Fruit fly (Drosophila melanogaster) whole organism, embryonic: Measurements from ENCODE around the gene Mtp.

Source experiments
- CG10209 ChIP-seq: fragments of 200-800 bp; sonication (Bioruptor generic); optimal IDR thresholded peaks from 3 replicates; lab custom pipeline; 2017; ENCODE audit warnings: missing biosample characterization, mild to moderate bottlenecking, missing genetic modification characterization, missing genetic modification reagents
- CG10274 ChIP-seq: fragments of 200-800 bp; sonication (Bioruptor generic); optimal IDR thresholded peaks from 3 replicates; lab custom pipeline; 2017; ENCODE audit warnings: missing biosample characterization, mild to moderate bottlenecking, missing genetic modification characterization
- CG11247 ChIP-seq: fragments of 200-800 bp; sonication (Bioruptor generic); IDR thresholded peaks from 2 replicates; pipeline ENCODE4 v1.3.6; 2022; ENCODE audit warnings: missing biosample characterization, missing genetic modification characterization
- CG12236 ChIP-seq: fragments of 200-800 bp; sonication (Bioruptor generic); optimal IDR thresholded peaks from 2 replicates; lab custom pipeline; 2016; ENCODE audit warnings: missing biosample characterization, missing genetic modification characterization
- CG1529 ChIP-seq: fragments of 200-800 bp; sonication (Bioruptor generic); optimal IDR thresholded peaks from 3 replicates; lab custom pipeline; 2018; ENCODE audit warnings: missing biosample characterization, missing genetic modification characterization
- CG17328 ChIP-seq: fragments of 200-800 bp; sonication (Bioruptor generic); IDR thresholded peaks from 2 replicates; pipeline ENCODE4 v1.3.6; 2022; ENCODE audit warnings: missing biosample characterization, missing genetic modification characterization
- CG17361 ChIP-seq: fragments of 200-800 bp; sonication (Bioruptor generic); IDR thresholded peaks from 3 replicates; pipeline ENCODE4 v1.3.6; 2022; ENCODE audit warnings: missing biosample characterization, missing genetic modification characterization
- CG18262 ChIP-seq: fragments of 200-800 bp; optimal IDR thresholded peaks from 3 replicates; lab custom pipeline; 2019; ENCODE audit warnings: missing biosample characterization, mild to moderate bottlenecking, missing genetic modification characterization, moderate library complexity
- CG18599 ChIP-seq: fragments of 200-800 bp; sonication (Bioruptor generic); optimal IDR thresholded peaks from 3 replicates; lab custom pipeline; 2017; ENCODE audit warnings: missing biosample characterization, missing genetic modification characterization, mild to moderate bottlenecking, moderate library complexity, missing genetic modification reagents
- CG42726 ChIP-seq: fragments of 200-800 bp; sonication (Bioruptor generic); IDR thresholded peaks from 2 replicates; pipeline ENCODE4 v1.3.6; 2022; ENCODE audit warnings: missing biosample characterization, missing genetic modification characterization; ENCODE audit not compliant: partially characterized antibody
- CG4282 ChIP-seq: fragments of 200-800 bp; sonication (Bioruptor generic); optimal IDR thresholded peaks from 2 replicates; lab custom pipeline; 2016; ENCODE audit warnings: missing biosample characterization, missing genetic modification characterization
- CG6854 ChIP-seq: fragments of 200-800 bp; sonication (Bioruptor generic); optimal IDR thresholded peaks from 3 replicates; lab custom pipeline; 2017; ENCODE audit warnings: missing biosample characterization, mild to moderate bottlenecking, missing genetic modification characterization
- CG7745 ChIP-seq: fragments of 200-800 bp; sonication (Bioruptor generic); optimal IDR thresholded peaks from 2 replicates; lab custom pipeline; 2018; ENCODE audit warnings: missing biosample characterization, mild to moderate bottlenecking, missing genetic modification characterization, moderate library complexity
- CG7839 ChIP-seq: fragments of 200-800 bp; sonication (Bioruptor generic); optimal IDR thresholded peaks from 3 replicates; lab custom pipeline; 2018; ENCODE audit warnings: missing biosample characterization, mild to moderate bottlenecking, missing genetic modification characterization, moderate library complexity
- CG9437 ChIP-seq: fragments of 200-800 bp; sonication (Bioruptor generic); optimal IDR thresholded peaks from 2 replicates; lab custom pipeline; 2018; ENCODE audit warnings: missing biosample characterization, mild to moderate bottlenecking, missing genetic modification characterization
- CG9932 ChIP-seq: fragments of 200-800 bp; sonication (Bioruptor generic); IDR thresholded peaks from 2 replicates; pipeline ENCODE4 v1.3.6; 2022; ENCODE audit warnings: missing biosample characterization, missing genetic modification characterization
- D19A ChIP-seq: fragments of 200-800 bp; optimal IDR thresholded peaks from 3 replicates; lab custom pipeline; 2019; ENCODE audit warnings: missing biosample characterization, mild to moderate bottlenecking, missing genetic modification characterization, moderate library complexity
- Dref ChIP-seq: fragments of 200-800 bp; sonication (Bioruptor generic); IDR thresholded peaks from 2 replicates; pipeline ENCODE4 v1.3.6; 2022; ENCODE audit warnings: missing biosample characterization, missing genetic modification characterization
- Drgx ChIP-seq: fragments of 200-800 bp; sonication (Bioruptor generic); IDR thresholded peaks from 2 replicates; pipeline ENCODE4 v1.3.6; 2022; ENCODE audit warnings: missing biosample characterization, missing genetic modification characterization
- Ets97D ChIP-seq: fragments of 200-800 bp; sonication (Bioruptor generic); optimal IDR thresholded peaks from 3 replicates; lab custom pipeline; 2016; ENCODE audit warnings: missing biosample characterization, missing genetic modification characterization
- HLH3B ChIP-seq: fragments of 200-800 bp; sonication (Bioruptor generic); IDR thresholded peaks from 2 replicates; pipeline ENCODE4 v1.3.6; 2022; ENCODE audit warnings: missing biosample characterization, missing genetic modification characterization
- HmgD ChIP-seq: fragments of 200-800 bp; sonication (Bioruptor generic); optimal IDR thresholded peaks from 3 replicates; lab custom pipeline; 2016; ENCODE audit warnings: missing biosample characterization, missing genetic modification characterization
- Hr78 ChIP-seq, 2 experiments: fragments of 200-800 bp in 1 of 2; fragments of >200 bp in 1 of 2; sonication (Bioruptor generic) in 1 of 2; optimal IDR thresholded peaks; 2 replicates each; lab custom pipeline; 2017 to 2019; ENCODE audit warnings: missing biosample characterization in 2 of 2, missing genetic modification characterization in 2 of 2, mild to moderate bottlenecking in 1 of 2, moderate library complexity in 1 of 2
- NC2β ChIP-seq: fragments of 200-800 bp; sonication (Bioruptor generic); optimal IDR thresholded peaks from 2 replicates; lab custom pipeline; 2016; ENCODE audit warnings: missing biosample characterization, missing genetic modification characterization
- Nf-YA ChIP-seq: fragments of 200-800 bp; sonication (Bioruptor generic); IDR thresholded peaks from 2 replicates; pipeline ENCODE4 v1.3.6; 2022; ENCODE audit warnings: missing biosample characterization, missing genetic modification characterization
- Nf-YC ChIP-seq: fragments of 200-800 bp; optimal IDR thresholded peaks from 3 replicates; lab custom pipeline; 2019; ENCODE audit warnings: missing biosample characterization, mild to moderate bottlenecking, missing genetic modification characterization, moderate library complexity
- Optix ChIP-seq: fragments of 200-800 bp; sonication (Bioruptor generic); IDR thresholded peaks from 3 replicates; pipeline ENCODE4 v1.3.6; 2022; ENCODE audit warnings: missing biosample characterization, missing genetic modification characterization
- Pdp1 ChIP-seq, 2 experiments: fragments of 200-800 bp; sonication (Bioruptor generic); optimal IDR thresholded peaks; 3 replicates each; lab custom pipeline; 2016; ENCODE audit warnings: missing biosample characterization in 2 of 2, missing genetic modification characterization in 2 of 2, mild to moderate bottlenecking in 1 of 2, moderate library complexity in 1 of 2
- Side ChIP-seq: fragments of 200-800 bp; sonication (Bioruptor generic); optimal IDR thresholded peaks from 2 replicates; lab custom pipeline; 2016; ENCODE audit warnings: missing biosample characterization, missing genetic modification characterization
- Trl ChIP-seq, 3 experiments: fragments of >200 bp in 2 of 3; fragments of 200-800 bp in 1 of 3; sonication (Bioruptor generic) in 1 of 3; optimal IDR thresholded peaks; 2 replicates in 1 of 3; 3 replicates in 2 of 3; lab custom pipeline; 2016 to 2017; ENCODE audit warnings: missing biosample characterization in 1 of 3, missing genetic modification characterization in 1 of 3
- ab ChIP-seq: fragments of 200-800 bp; sonication (Bioruptor generic); optimal IDR thresholded peaks from 2 replicates; lab custom pipeline; 2016; ENCODE audit warnings: missing biosample characterization, missing genetic modification characterization
- btn ChIP-seq: fragments of 200-800 bp; sonication (Bioruptor generic); optimal IDR thresholded peaks from 2 replicates; lab custom pipeline; 2016; ENCODE audit warnings: missing biosample characterization, missing genetic modification characterization
- chm ChIP-seq: fragments of 200-800 bp; sonication (Bioruptor generic); IDR thresholded peaks from 2 replicates; pipeline ENCODE4 v1.3.6; 2022; ENCODE audit warnings: missing biosample characterization, missing genetic modification characterization
- crc ChIP-seq: fragments of 200-800 bp; sonication (Bioruptor generic); optimal IDR thresholded peaks from 2 replicates; lab custom pipeline; 2016; ENCODE audit warnings: missing biosample characterization, missing genetic modification characterization
- danr ChIP-seq: fragments of 200-800 bp; sonication (Bioruptor generic); IDR thresholded peaks from 2 replicates; pipeline ENCODE4 v1.3.6; 2022; ENCODE audit warnings: missing biosample characterization, missing genetic modification characterization
- disco-r ChIP-seq: fragments of 200-800 bp; sonication (Bioruptor generic); optimal IDR thresholded peaks from 2 replicates; lab custom pipeline; 2016; ENCODE audit warnings: missing biosample characterization, missing genetic modification characterization
- fd64A ChIP-seq: fragments of 200-800 bp; sonication (Bioruptor generic); optimal IDR thresholded peaks from 3 replicates; lab custom pipeline; 2018; ENCODE audit warnings: missing biosample characterization, mild to moderate bottlenecking, missing genetic modification characterization
- fd96Cb ChIP-seq: fragments of 200-800 bp; sonication (Bioruptor generic); optimal IDR thresholded peaks from 2 replicates; lab custom pipeline; 2018; ENCODE audit warnings: missing biosample characterization, mild to moderate bottlenecking, missing genetic modification characterization, moderate library complexity
- lmd ChIP-seq: fragments of 200-800 bp; sonication (Bioruptor generic); IDR thresholded peaks from 2 replicates; pipeline ENCODE4 v1.3.6; 2022; ENCODE audit warnings: missing biosample characterization, missing genetic modification characterization
- luna ChIP-seq: fragments of 200-800 bp; sonication (Bioruptor generic); optimal IDR thresholded peaks from 2 replicates; lab custom pipeline; 2016; ENCODE audit warnings: missing biosample characterization, missing genetic modification characterization
- mam ChIP-seq: fragments of 200-800 bp; sonication (Bioruptor generic); optimal IDR thresholded peaks from 3 replicates; lab custom pipeline; 2016; ENCODE audit warnings: missing biosample characterization, missing genetic modification characterization
- mld ChIP-seq: fragments of 200-800 bp; sonication (Bioruptor generic); IDR thresholded peaks from 3 replicates; pipeline ENCODE4 v1.3.6; 2022; ENCODE audit warnings: missing biosample characterization, missing genetic modification characterization; ENCODE audit not compliant: partially characterized antibody
- org-1 ChIP-seq: fragments of 200-800 bp; sonication (Bioruptor generic); optimal IDR thresholded peaks from 2 replicates; lab custom pipeline; 2017; ENCODE audit warnings: missing biosample characterization, missing genetic modification characterization
- phol ChIP-seq: fragments of 200-800 bp; sonication (Bioruptor generic); optimal IDR thresholded peaks from 3 replicates; lab custom pipeline; 2018; ENCODE audit warnings: missing biosample characterization, mild to moderate bottlenecking, missing genetic modification characterization, moderate library complexity
- rib ChIP-seq: fragments of 200-800 bp; sonication (Bioruptor generic); IDR thresholded peaks from 2 replicates; pipeline ENCODE4 v1.3.6; 2022; ENCODE audit warnings: missing biosample characterization, missing genetic modification characterization
- run ChIP-seq: fragments of 200-800 bp; sonication (Bioruptor generic); optimal IDR thresholded peaks from 3 replicates; lab custom pipeline; 2018; ENCODE audit warnings: missing biosample characterization, mild to moderate bottlenecking, missing genetic modification characterization
- slbo ChIP-seq: fragments of 200-800 bp; sonication (Bioruptor generic); IDR thresholded peaks from 2 replicates; pipeline ENCODE4 v1.3.6; 2022; ENCODE audit warnings: missing biosample characterization, missing genetic modification characterization
- so ChIP-seq: fragments of 200-800 bp; sonication (Bioruptor generic); IDR thresholded peaks from 3 replicates; pipeline ENCODE4 v1.3.6; 2022; ENCODE audit warnings: missing biosample characterization, missing genetic modification characterization
- tin ChIP-seq: fragments of 200-800 bp; sonication (Bioruptor generic); optimal IDR thresholded peaks from 3 replicates; lab custom pipeline; 2016; ENCODE audit warnings: missing biosample characterization, missing genetic modification characterization
- z ChIP-seq: fragments of 200-800 bp; sonication (Bioruptor generic); IDR thresholded peaks from 3 replicates; pipeline ENCODE4 v1.3.6; 2022; ENCODE audit warnings: missing biosample characterization, missing genetic modification characterization

The Mtp gene

dm6 chr2L:20918056-20918674 is 4.5 kb downstream of the Mtp start (continued):
- TF ChIP-seq Side (GFP tag; lab: Kevin White, UChicago) = peak; percentile 83
- peak; percentile 81 for TF ChIP-seq CG7839 (tag; lab: Kevin White, UChicago)
- TF ChIP-seq CG42726 (GFP tag; lab: Robert Waterston, UW) = no peak
- TF ChIP-seq Ets97D (GFP tag; lab: Kevin White, UChicago) = peak; percentile 28
- peak; percentile 77 for TF ChIP-seq run (tag; lab: Kevin White, UChicago)
- no peak for TF ChIP-seq fd96Cb (tag; lab: Kevin White, UChicago)
- TF ChIP-seq CG17361 = no peak
- TF ChIP-seq CG17328 (GFP tag; lab: Robert Waterston, UW) = peak; percentile 83
- no peak for TF ChIP-seq CG10274 (GFP tag; lab: Kevin White, UChicago)
- TF ChIP-seq chm = peak; percentile 91
- peak; percentile 67 to 69 for TF ChIP-seq Pdp1 (GFP tag; optimal IDR thresholded peaks at IDR 0.05; lab: Kevin White, UChicago)
- TF ChIP-seq HLH3B (GFP tag; lab: Robert Waterston, UW) = peak; percentile 71
- TF ChIP-seq crc (GFP tag; lab: Kevin White, UChicago) = peak; percentile 75
- TF ChIP-seq z (GFP tag; lab: Robert Waterston, UW) = no peak
- TF ChIP-seq so = peak; percentile 51; the same call in 2 of the 3 replicates
- TF ChIP-seq CG9437 (GFP tag; lab: Kevin White, UChicago) = no peak
- TF ChIP-seq CG10209 (GFP tag; lab: Kevin White, UChicago) = peak; percentile 63
- TF ChIP-seq CG11247 (GFP tag; lab: Robert Waterston, UW) = peak; percentile 58
- TF ChIP-seq rib = peak; percentile 60
- TF ChIP-seq CG18599 (GFP tag; lab: Kevin White, UChicago) = no peak
- peak; percentile 59 for TF ChIP-seq btn (GFP tag; lab: Kevin White, UChicago)
- TF ChIP-seq slbo (GFP tag; lab: Robert Waterston, UW) = peak; percentile 82
- TF ChIP-seq D19A (tag; lab: Kevin White, UChicago) = peak; percentile 81
- no peak for TF ChIP-seq Trl (optimal IDR thresholded peaks at IDR 0.05; lab: Kevin White, UChicago)
- peak; percentile 68 for TF ChIP-seq Trl (GFP tag; optimal IDR thresholded peaks at IDR 0.05; lab: Kevin White, UChicago)
- peak; percentile 18 for TF ChIP-seq luna (GFP tag; lab: Kevin White, UChicago)
- no peak for TF ChIP-seq ab (GFP tag; lab: Kevin White, UChicago)
- no peak for TF ChIP-seq CG4282 (GFP tag; lab: Kevin White, UChicago)
- TF ChIP-seq CG6854 (GFP tag; lab: Kevin White, UChicago) = no peak
- TF ChIP-seq mld (GFP tag; lab: Robert Waterston, UW) = no peak
- peak; percentile 70 for TF ChIP-seq disco-r (GFP tag; lab: Kevin White, UChicago)
- TF ChIP-seq mam (GFP tag; lab: Kevin White, UChicago) = peak; percentile 71
- TF ChIP-seq HmgD (GFP tag; lab: Kevin White, UChicago) = no peak
- no peak for TF ChIP-seq Hr78 (GFP tag; optimal IDR thresholded peaks at IDR 0.05; lab: Kevin White, UChicago)
- TF ChIP-seq CG12236 (GFP tag; lab: Kevin White, UChicago) = peak; percentile 27
- TF ChIP-seq Optix = peak; percentile 78
- TF ChIP-seq phol (tag; lab: Kevin White, UChicago) = no peak
- TF ChIP-seq CG9932 (GFP tag; lab: Robert Waterston, UW) = peak; percentile 61
- peak; percentile 59 for TF ChIP-seq Drgx (GFP tag; lab: Robert Waterston, UW)
- no peak for TF ChIP-seq Dref (GFP tag; lab: Robert Waterston, UW)
- no peak for TF ChIP-seq fd64A (GFP tag; lab: Kevin White, UChicago)
- no peak for TF ChIP-seq CG7745 (tag; lab: Kevin White, UChicago)
- peak; percentile 58 for TF ChIP-seq lmd (GFP tag; lab: Robert Waterston, UW)
- peak; percentile 72 for TF ChIP-seq tin
- no peak for TF ChIP-seq CG18262 (tag; lab: Kevin White, UChicago)
- no peak for TF ChIP-seq Nf-YC
- peak; percentile 83 for TF ChIP-seq CG1529
- no peak for TF ChIP-seq Nf-YA (GFP tag; lab: Robert Waterston, UW)
- no peak for TF ChIP-seq danr (GFP tag; lab: Robert Waterston, UW)
- peak; percentile 78 for TF ChIP-seq NC2β (GFP tag; lab: Kevin White, UChicago)
- TF ChIP-seq org-1 (GFP tag; lab: Kevin White, UChicago) = peak; percentile 67
